Worm (Caenorhabditis elegans): Measurements from ENCODE around the gene F13D11.4.

The F13D11.4 gene

DNA sequence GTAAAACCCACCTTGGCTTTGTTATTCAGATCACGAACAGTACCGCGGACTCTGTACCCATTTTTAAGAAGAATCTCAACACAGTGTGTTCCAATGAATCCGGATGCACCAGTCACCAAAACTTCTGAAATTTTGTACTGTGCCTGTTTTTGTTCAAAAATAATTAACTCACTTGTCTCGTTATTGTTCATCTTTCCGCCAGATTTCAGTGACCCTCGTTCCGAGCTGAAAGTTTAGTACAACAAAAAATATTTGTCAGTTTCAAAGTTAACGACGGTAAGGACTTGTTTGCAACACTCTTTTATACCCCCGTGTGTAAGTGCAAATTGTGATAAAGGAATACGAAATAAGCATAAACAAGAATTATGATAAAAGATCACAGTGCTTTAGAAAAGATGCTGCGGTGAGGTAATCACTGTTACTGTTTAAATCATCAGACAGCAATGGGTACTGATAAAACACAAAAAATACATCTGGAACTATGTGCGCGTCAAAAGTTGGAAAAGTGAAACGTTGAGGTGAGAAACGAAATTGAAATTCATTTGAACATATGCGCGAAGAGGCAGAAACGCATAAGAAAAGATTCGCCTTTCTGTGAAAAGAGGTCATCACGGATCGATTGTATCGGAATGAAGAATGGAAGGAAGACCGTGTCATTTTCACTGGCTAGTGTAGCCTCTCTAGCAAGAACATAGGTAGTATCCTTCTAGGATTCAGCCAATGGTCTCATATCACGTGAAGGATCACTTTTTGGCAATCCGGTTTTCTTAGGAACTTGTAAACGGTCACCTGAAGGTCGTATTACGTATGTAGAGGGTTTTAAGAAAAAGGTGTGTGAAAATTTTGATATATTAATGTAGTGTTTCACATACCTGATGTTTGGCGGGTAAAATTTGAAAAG, at the start of gene F13D11.4:
Gene F13D11.4 (minus strand): TSS at position 225 of the 901 bp plus-strand sequence.
- TF ChIP-seq tbx-11 (GFP tag; IDR thresholded peaks at IDR 0.05) (no peak), ama-1 (optimal IDR thresholded peaks at IDR 0.05) (no peak), ceh-13 (GFP tag; optimal IDR thresholded peaks at IDR 0.05) (no peak), hmg-4 (GFP tag; optimal IDR thresholded peaks at IDR 0.05) (no peak), aly-1 (tag; optimal IDR thresholded peaks at IDR 0.05) (no peak), tbx-37 (GFP tag; conservative IDR thresholded peaks at IDR 0.05) (no peak), scrt-1 (GFP tag; IDR thresholded peaks at IDR 0.05) (no peak), tra-4 (tag; optimal IDR thresholded peaks at IDR 0.05) (no peak), sea-1 (GFP tag; conservative IDR thresholded peaks at IDR 0.05) (no peak), F13C5.2 (tag; optimal IDR thresholded peaks at IDR 0.05) (no peak), ets-7 (tag; optimal IDR thresholded peaks at IDR 0.05) (no peak), B0310.2 (tag; optimal IDR thresholded peaks at IDR 0.05) (no peak), flt-1 (GFP tag; IDR thresholded peaks at IDR 0.05) (no peak), hnd-1 (tag; optimal IDR thresholded peaks at IDR 0.05) (no peak), ceh-36 (tag; optimal IDR thresholded peaks at IDR 0.05) (no peak), hmbx-1 (tag; optimal IDR thresholded peaks at IDR 0.05) (no peak), pes-1 (GFP tag; IDR thresholded peaks at IDR 0.05) (no peak)

DNA sequence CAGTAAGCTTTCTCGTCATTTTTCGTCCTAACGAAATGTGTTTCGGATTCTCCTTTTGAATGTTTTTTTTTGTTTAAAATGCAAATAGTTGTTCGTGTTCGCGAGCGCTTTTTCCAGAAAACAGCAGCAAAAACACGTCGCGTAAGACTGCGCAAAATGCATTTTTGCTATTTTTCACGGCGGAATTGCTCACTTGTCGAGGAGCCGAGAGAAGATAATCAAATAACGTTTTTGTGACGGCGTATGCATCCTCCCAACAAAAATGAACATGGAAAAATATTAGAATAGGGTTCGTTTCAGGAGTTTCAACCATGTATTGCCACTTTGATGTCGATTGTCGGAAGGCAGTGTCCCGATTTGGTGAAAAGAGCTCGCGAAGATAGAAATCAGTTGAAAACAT, 42.4 kb upstream of the F13D11.4 start:
- TF ChIP-seq ama-1 (optimal IDR thresholded peaks at IDR 0.05) (no peak), hmbx-1 (tag; optimal IDR thresholded peaks at IDR 0.05) (no peak)

DNA sequence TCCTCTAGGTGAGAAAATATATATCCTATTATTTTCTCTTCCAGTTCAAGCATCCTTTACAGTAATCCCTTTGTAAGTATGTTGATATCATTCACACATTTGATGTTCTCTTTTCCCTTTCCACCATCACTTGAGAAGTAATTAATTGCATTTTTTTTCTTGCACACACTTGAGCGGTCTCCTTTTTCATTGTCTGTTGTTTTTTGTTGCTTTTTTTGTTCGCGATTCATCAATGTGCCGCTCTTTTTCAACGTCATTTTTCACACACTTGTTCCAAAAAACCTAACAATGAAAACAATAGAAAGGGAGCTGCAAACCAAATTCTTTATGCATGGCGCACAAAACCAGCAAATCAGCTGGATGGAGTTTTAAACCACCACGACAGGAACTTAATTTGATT, 41.0 kb upstream of the F13D11.4 start, which contains the start of gene F49E10.4:
Gene F49E10.4 (plus strand): TSS at position 301 of the 400 bp plus-strand sequence.
- TF ChIP-seq ama-1 (optimal IDR thresholded peaks at IDR 0.05) (no peak), scrt-1 (GFP tag; IDR thresholded peaks at IDR 0.05) (no peak), ceh-36 (tag; optimal IDR thresholded peaks at IDR 0.05) (no peak), hmg-4 (GFP tag; optimal IDR thresholded peaks at IDR 0.05) (no peak)

- TF ChIP-seq hnd-1 (tag; optimal IDR thresholded peaks at IDR 0.05), result no peak
- TF ChIP-seq scrt-1 (GFP tag; IDR thresholded peaks at IDR 0.05), result no peak
- no peak for TF ChIP-seq tbx-11 (GFP tag; IDR thresholded peaks at IDR 0.05)
- TF ChIP-seq aly-1 (tag; optimal IDR thresholded peaks at IDR 0.05), result no peak
- no peak for TF ChIP-seq ama-1 (optimal IDR thresholded peaks at IDR 0.05)
- TF ChIP-seq ets-7 (tag; optimal IDR thresholded peaks at IDR 0.05), result no peak
- no peak for TF ChIP-seq tbx-37 (GFP tag; conservative IDR thresholded peaks at IDR 0.05)
- TF ChIP-seq pes-1 (GFP tag; IDR thresholded peaks at IDR 0.05), result no peak
- TF ChIP-seq hmbx-1 (tag; optimal IDR thresholded peaks at IDR 0.05), result no peak
- no peak for TF ChIP-seq hmg-4 (GFP tag; optimal IDR thresholded peaks at IDR 0.05)
- no peak for TF ChIP-seq B0310.2 (tag; optimal IDR thresholded peaks at IDR 0.05)
- TF ChIP-seq F13C5.2 (tag; optimal IDR thresholded peaks at IDR 0.05), result no peak
Measured at ce11 chrX:5872153-5872552, 37.5 kb upstream of the F13D11.4 start.

DNA sequence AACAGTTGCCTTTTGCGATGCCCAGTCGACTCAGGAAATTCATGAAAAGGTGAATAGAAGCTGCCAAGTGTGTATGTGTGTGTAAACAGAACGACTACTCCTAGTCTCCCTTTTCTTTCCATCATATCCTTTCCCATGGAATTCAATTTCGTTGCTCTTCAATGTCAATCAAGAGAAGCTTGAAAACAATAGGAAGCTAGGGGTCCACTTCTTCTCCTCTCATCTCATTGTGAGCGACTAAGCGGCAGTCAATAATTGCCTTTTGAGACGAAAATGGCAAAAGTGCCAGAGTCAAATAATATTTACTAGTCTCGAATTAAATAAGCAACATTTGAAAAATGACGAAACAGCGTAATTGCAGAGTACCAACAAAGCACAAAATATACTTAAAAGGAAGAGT, 35.0 kb upstream of the F13D11.4 start:
- TF ChIP-seq ama-1 (optimal IDR thresholded peaks at IDR 0.05), result no peak
- TF ChIP-seq B0310.2 (tag; optimal IDR thresholded peaks at IDR 0.05), result no peak
- no peak for TF ChIP-seq F13C5.2 (tag; optimal IDR thresholded peaks at IDR 0.05)
- no peak for TF ChIP-seq hmg-4 (GFP tag; optimal IDR thresholded peaks at IDR 0.05)
- no peak for TF ChIP-seq aly-1 (tag; optimal IDR thresholded peaks at IDR 0.05)
- TF ChIP-seq flt-1 (GFP tag; IDR thresholded peaks at IDR 0.05), result no peak
- TF ChIP-seq sea-1 (GFP tag; conservative IDR thresholded peaks at IDR 0.05), result no peak
- TF ChIP-seq tbx-11 (GFP tag; IDR thresholded peaks at IDR 0.05), result no peak
- TF ChIP-seq scrt-1 (GFP tag; IDR thresholded peaks at IDR 0.05), result no peak

- TF ChIP-seq B0310.2 (tag; optimal IDR thresholded peaks at IDR 0.05) (no peak), ama-1 (optimal IDR thresholded peaks at IDR 0.05) (no peak), pes-1 (GFP tag; IDR thresholded peaks at IDR 0.05) (no peak), hmbx-1 (tag; optimal IDR thresholded peaks at IDR 0.05) (no peak), ceh-13 (GFP tag; optimal IDR thresholded peaks at IDR 0.05) (no peak), hmg-4 (GFP tag; optimal IDR thresholded peaks at IDR 0.05) (no peak), scrt-1 (GFP tag; IDR thresholded peaks at IDR 0.05) (no peak), ets-7 (tag; optimal IDR thresholded peaks at IDR 0.05) (no peak), F13C5.2 (tag; optimal IDR thresholded peaks at IDR 0.05) (no peak), sea-1 (GFP tag; conservative IDR thresholded peaks at IDR 0.05) (no peak), aly-1 (tag; optimal IDR thresholded peaks at IDR 0.05) (no peak), hnd-1 (tag; optimal IDR thresholded peaks at IDR 0.05) (no peak), ceh-36 (tag; optimal IDR thresholded peaks at IDR 0.05) (no peak), tbx-11 (GFP tag; IDR thresholded peaks at IDR 0.05) (no peak), tra-4 (tag; optimal IDR thresholded peaks at IDR 0.05) (no peak), flt-1 (GFP tag; IDR thresholded peaks at IDR 0.05) (no peak), tbx-37 (GFP tag; conservative IDR thresholded peaks at IDR 0.05) (no peak)
Measured at ce11 chrX:5868030-5868429, 33.4 kb upstream of the F13D11.4 start.

- TF ChIP-seq F13C5.2 (tag; optimal IDR thresholded peaks at IDR 0.05), result no peak
- no peak for TF ChIP-seq hmbx-1 (tag; optimal IDR thresholded peaks at IDR 0.05)
- TF ChIP-seq ceh-36 (tag; optimal IDR thresholded peaks at IDR 0.05), result no peak
- TF ChIP-seq hmg-4 (GFP tag; optimal IDR thresholded peaks at IDR 0.05), result no peak
- no peak for TF ChIP-seq tbx-11 (GFP tag; IDR thresholded peaks at IDR 0.05)
- TF ChIP-seq flt-1 (GFP tag; IDR thresholded peaks at IDR 0.05), result no peak
Measured at ce11 chrX:5862408-5862807, 27.8 kb upstream of the F13D11.4 start, which contains the start of gene ctbp-1. Gene ctbp-1 (plus strand): TSS chrX:5862708.

- no peak for TF ChIP-seq ama-1 (optimal IDR thresholded peaks at IDR 0.05)
- TF ChIP-seq hmg-4 (GFP tag; optimal IDR thresholded peaks at IDR 0.05), result no peak
- TF ChIP-seq sea-1 (GFP tag; conservative IDR thresholded peaks at IDR 0.05), result no peak
- no peak for TF ChIP-seq scrt-1 (GFP tag; IDR thresholded peaks at IDR 0.05)
- TF ChIP-seq hnd-1 (tag; optimal IDR thresholded peaks at IDR 0.05), result no peak
- no peak for TF ChIP-seq ceh-13 (GFP tag; optimal IDR thresholded peaks at IDR 0.05)
- TF ChIP-seq tra-4 (tag; optimal IDR thresholded peaks at IDR 0.05), result no peak
- TF ChIP-seq B0310.2 (tag; optimal IDR thresholded peaks at IDR 0.05), result no peak
- TF ChIP-seq tbx-37 (GFP tag; conservative IDR thresholded peaks at IDR 0.05), result no peak
- TF ChIP-seq aly-1 (tag; optimal IDR thresholded peaks at IDR 0.05), result no peak
- no peak for TF ChIP-seq tbx-11 (GFP tag; IDR thresholded peaks at IDR 0.05)
- TF ChIP-seq ets-7 (tag; optimal IDR thresholded peaks at IDR 0.05), result no peak
- TF ChIP-seq pes-1 (GFP tag; IDR thresholded peaks at IDR 0.05), result no peak
Measured at ce11 chrX:5859161-5859560, 24.6 kb upstream of the F13D11.4 start.

Measured in whole organism, early embryonic.